Worm (Caenorhabditis elegans): ENCODE results near the gene acp-3.
"Not testable (repeated sequence)": the region's sequence is repeated elsewhere in the genome, so short reads cannot be mapped to it uniquely, and the experiment has no call there.

Gene acp-3

DNA sequence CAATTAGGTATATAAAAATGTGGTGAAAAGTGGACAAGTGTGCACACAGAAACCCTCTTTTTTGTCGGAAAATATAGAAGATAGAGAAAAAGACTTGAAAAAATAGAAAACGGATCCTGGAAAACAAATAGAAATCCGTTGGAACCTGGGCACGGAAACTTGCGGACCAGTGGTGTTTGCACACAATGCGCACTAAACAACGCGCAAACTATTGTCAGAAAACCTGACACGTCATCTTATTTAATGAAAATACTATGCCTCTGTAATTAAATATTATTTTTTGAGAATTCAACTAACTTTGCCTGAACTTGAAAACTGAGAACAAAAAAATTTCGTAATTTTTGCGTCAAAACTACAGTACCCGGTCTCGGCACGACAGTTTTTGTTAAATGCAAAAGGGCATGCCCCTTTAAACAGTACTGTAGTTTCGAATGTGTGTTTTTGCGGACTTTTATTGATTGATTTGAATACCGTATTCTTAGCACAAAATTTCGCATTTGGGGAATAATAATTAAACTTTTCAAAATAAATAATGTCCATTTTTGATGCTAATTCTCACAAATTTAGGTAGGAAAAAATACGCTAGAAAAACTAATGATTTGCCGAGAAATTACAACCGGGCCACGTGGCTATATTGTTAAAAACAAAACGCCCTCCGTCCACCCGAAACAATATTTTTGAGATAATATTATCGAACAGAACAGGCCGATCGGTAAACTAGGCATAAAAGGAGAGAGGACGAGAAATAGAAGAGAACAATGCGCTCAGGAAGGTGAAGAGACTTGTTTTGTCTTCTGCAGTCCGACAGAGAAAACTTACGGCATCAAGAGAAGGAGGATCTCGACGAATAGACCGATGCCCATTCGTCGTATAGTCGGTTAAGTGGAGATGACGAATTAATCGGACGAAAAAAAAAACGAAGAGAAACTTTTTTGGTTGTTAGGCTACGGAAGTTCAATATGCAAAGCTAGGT lies 7.7 kb downstream of the acp-3 start:
- TF ChIP-seq unc-62 (GFP tag; optimal IDR thresholded peaks at IDR 0.05): no peak

DNA sequence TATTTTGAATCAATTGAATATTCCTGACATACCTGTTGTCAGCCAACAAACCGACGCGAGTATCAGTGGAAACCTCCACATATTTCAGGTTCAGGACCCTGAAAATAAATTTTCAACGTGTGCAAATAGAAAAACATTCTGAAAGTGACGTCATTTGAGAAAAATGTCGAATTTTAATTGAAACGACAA lies 8.3 kb downstream of the acp-3 start, which contains the start of gene F14E5.2:
Gene F14E5.2 (minus strand): TSS at position 101 of the 189 bp plus-strand sequence.
- no peak for TF ChIP-seq unc-62 (GFP tag; optimal IDR thresholded peaks at IDR 0.05)

DNA sequence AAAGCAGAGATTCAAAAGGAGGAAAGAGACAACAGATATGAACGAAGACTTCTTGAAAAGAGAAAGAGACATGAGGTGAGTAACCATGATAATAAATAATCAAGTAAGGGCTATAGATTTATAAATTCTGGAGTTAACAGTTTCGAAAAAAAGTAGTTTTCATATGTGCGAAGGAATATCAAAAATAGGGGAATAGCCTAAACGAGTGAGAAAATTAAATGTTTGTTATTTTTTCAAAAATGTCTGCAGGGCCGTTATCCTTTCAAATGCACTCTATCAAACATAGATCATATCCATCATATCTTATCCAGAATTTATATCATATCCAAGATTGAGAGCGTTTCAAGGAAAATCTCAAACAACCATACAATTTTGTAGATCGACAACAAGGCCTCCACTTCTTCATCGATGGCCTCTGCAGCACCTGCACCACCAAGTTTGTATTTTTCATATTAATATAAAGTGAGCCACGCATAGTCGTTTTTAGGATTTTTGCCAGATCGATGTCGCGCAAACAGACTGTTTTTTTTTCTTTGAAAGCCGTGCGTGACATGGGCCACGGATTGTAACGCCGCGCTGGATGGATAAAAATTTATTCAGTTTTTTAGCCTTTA lies 16.1 kb downstream of the acp-3 start:
- TF ChIP-seq unc-62 (GFP tag; optimal IDR thresholded peaks at IDR 0.05): no peak

DNA sequence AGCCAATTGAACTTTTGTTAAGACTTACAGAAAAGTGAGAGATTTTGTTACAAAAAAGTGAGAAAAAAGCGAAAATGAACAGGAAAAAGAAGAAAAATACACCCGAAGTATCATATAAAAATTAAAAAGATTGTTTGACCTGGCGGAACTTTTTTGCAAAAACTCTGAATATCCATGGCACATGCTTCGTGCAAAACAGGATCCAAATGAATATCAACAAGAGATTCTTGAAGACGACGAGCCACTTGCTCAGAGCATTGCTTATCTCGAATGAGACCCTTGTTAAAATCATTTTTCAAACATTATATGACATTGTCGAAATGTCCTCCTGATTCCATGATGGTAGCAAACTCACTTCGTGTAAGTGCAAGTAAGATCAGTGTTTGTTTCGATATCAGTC lies 17.1 kb downstream of the acp-3 start, which contains the start of gene F14E5.8:
Gene F14E5.8 (plus strand): TSS at position 301 of the 400 bp plus-strand sequence.
- TF ChIP-seq unc-62 (GFP tag; optimal IDR thresholded peaks at IDR 0.05): not testable (repeated sequence)

DNA sequence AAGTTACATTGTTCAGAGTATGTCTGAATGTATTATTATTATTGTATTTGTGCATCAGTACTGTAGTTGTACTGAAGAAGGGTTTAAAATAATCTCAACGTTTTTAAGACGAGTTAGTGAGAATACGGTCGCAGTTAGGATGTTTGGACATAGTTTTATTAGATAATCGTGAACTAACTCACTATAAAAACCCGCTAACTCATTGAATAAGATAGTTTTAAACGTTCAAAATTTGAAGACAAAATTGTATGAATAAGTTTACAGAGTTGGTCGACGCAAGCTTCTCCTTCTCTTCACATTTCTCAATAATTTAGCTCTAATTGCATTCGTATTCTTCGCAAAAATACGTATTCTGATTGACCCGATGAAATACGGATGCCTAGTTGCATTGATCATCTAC lies 17.9 kb downstream of the acp-3 start:
- no peak for TF ChIP-seq unc-62 (GFP tag; optimal IDR thresholded peaks at IDR 0.05)

DNA sequence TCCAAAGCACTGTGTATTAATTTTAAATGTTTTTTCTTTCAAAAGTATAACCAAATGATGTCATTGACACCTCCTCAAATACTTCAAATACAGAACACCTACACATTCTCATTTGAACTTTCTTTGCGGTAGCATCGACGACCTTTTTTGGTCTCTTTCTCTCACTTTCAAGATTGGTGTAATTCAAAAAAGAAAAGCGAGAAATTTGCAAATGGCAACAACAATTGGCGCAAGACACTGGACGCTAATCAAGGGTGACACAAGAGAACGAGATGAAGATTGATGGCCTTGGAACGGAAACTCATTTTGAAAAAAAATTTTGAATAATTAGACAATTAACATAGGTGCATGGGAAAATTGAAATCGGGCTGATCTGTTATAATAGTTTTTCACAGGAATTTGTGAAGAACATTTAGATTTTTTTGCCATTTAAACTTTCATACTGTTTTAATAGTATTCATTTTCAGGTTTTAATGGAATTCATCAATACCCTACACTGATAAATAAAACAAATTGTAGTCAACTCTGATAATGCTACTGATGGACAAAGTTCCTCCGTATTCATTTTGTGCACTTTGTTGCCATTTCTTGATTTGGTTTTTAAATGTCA lies 19.8 kb downstream of the acp-3 start, which contains the start of gene fdgt-2:
Gene fdgt-2 (plus strand): TSS at position 560 of the 610 bp plus-strand sequence.
- TF ChIP-seq unc-62 (GFP tag; optimal IDR thresholded peaks at IDR 0.05): no peak

DNA sequence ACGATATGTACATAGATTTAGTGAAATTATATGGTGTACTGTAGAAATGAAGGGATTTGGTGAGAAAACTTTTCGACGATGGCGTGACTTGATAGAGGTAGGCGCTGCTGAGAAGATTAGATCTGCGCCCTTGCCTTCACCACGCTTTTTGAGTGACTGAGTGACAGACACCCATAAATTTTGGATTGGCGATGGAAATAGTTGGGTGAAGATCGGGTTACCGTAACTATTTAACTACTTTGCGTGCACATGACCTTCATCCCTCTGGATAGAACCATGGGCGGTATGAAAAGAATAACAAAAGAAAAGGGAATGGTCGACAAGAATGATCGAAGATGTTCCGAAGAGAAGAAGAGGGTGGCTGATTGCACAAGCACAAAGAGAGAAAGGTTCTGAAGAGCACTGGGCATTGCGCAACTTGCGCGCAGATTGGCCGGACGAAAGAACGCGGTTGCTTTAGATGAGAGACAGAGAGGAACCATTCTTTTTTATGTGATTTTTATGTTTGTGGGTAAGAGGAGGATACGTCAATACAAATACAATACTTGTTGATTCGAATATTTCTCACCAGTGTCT lies 21.4 kb downstream of the acp-3 start:
- TF ChIP-seq unc-62 (GFP tag; optimal IDR thresholded peaks at IDR 0.05): no peak

DNA sequence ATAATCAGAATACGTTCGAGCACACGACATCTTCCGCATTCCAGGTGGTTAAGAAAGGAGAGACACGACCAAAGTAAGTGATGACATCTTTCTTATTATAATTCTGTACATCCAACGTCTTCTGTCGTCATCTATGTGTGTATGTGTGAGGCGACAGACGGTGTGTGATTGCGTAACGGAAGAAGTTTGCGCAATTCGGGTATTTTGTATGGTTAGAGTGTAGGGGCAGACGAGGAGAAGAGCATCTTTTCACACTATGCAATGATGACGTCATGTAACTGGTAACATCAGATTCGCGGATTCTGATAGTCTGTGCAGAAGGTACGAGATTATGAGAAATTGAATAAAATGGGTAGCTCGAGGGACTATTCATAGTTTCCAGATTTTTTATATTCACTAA lies 21.9 kb downstream of the acp-3 start:
- TF ChIP-seq unc-62 (GFP tag; optimal IDR thresholded peaks at IDR 0.05): no peak

DNA sequence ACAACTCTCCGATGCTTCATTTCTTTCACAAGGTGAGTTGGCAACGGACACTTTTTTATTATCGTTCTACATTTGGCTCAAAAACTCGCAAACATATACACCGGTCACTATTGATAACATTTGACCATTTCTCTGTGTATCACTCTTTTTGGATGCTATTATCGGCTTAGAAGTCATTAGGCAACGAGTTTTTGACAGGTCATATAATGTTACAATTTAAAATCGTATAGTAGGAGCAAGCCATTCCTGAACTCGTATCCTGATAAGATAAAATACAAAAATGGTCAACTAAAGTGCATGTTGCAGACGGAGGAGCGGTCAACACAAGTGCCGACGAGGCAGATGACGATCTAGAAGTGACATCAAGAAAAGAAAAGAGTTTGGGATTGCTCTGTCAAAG lies 24.0 kb downstream of the acp-3 start:
- no peak for TF ChIP-seq unc-62 (GFP tag; optimal IDR thresholded peaks at IDR 0.05)

DNA sequence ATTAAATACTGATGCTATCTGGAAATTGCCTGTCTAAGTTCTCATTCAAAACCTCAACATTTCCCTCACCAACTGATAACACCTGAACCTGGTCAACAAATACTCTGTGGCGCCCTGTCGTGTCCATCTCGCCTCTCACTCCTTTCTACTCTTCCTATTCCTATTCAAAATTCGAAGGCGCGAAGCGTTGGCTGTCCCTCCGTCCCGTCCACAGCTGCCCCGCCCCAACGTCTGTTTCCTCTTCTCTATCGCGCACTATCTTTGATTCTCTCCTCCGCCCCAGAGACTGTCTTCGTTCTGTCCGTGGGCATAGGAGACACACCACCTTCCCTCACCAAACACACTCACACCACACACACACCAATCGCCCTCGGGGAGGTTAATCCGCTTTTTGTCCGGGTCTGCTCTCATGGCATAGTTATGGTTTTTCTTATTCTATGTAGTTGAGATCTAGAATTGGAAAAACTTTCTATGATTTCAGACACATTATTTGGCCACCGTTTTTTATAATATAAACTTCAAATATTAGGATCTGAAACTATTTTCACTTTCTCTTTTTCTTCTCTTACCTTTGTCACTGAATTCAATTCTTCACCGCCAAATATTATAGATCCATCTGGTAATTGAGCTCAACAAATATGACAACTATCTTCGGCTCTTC lies 24.7 kb downstream of the acp-3 start, which contains the start of gene efl-3:
Gene efl-3 (plus strand): TSS at position 611 of the 661 bp plus-strand sequence.
- TF ChIP-seq unc-62 (GFP tag; optimal IDR thresholded peaks at IDR 0.05): no peak

DNA sequence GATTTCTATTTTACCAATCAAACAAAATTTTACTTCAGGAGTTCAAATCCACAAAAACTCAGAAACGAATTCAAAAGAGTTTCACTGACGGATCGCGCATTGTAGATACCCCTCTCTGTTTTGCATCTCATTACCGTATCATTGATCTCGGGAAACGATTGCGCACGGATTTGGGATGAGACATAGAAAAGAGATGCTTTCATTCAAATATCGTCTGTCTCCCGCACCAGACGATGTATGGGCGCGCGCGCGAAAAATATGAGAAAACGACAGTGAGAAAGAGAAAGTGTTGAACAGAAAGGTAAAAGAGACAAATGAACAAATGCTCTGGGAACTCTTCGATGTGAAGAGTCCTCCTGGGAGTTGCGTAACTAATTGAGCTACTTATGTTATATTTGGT lies 25.9 kb downstream of the acp-3 start:
- TF ChIP-seq unc-62 (GFP tag; optimal IDR thresholded peaks at IDR 0.05): no peak

DNA sequence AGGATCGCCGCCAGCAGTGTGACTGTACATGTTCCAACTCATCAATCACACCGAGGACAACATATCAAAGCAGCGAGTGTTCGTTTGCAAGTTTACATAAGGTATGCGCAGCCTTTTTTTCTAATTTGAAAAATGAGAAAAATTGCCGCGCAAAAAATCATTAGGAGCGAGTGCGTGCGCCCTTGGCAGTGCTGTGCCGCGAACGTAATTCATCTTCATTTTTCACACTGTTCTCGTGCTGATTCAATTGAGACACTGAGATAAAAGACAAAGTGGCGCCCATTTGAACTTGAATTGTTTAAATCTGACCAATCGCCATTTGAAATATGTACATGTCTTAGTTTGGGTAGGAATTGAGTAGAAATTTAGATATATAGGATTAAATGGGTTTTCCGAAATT lies 27.4 kb downstream of the acp-3 start:
- no peak for TF ChIP-seq unc-62 (GFP tag; optimal IDR thresholded peaks at IDR 0.05)

DNA sequence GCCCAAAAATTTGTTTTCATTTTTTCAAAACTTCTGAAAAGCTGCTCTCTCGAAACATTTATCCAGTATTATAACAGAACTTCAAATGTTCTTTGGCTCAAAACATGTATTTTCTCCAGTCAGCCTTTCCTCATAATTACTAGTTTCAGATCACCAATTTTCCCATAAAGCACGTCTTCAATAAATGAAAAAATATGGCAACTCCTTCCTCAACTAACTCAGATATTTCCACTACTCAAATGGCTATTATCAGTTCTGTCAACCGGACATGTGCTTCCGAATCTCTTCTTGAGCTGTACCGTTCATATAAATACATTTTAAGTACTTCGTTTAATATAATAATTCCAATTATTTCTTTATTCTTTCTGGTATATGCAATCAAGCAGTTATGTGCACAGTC lies 29.4 kb downstream of the acp-3 start, which contains the start of gene sra-13:
Gene sra-13 (plus strand): TSS at position 195 of the 400 bp plus-strand sequence.
- TF ChIP-seq unc-62 (GFP tag; optimal IDR thresholded peaks at IDR 0.05): no peak

DNA sequence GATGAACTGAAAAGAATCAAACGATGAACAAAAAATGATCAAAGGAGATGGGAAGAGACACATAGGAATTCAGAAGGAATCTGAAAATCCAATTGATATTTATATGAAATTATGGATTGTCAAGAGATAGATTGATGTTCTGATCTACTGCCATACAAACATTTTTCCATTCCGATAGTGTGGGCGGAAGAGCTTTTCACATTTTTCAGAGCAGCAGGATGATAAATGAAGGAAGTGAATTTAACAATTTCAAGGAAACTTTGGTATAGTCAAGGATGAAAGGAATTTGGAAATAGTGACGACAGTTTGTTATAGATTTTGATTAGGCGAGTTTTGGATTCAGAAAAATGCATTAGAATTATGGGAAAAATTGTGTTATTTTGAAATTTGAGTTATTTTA lies 31.6 kb downstream of the acp-3 start, which contains the start of gene ubc-24:
Gene ubc-24 (plus strand): TSS at position 301 of the 400 bp plus-strand sequence.
- TF ChIP-seq unc-62 (GFP tag; optimal IDR thresholded peaks at IDR 0.05): no peak

DNA sequence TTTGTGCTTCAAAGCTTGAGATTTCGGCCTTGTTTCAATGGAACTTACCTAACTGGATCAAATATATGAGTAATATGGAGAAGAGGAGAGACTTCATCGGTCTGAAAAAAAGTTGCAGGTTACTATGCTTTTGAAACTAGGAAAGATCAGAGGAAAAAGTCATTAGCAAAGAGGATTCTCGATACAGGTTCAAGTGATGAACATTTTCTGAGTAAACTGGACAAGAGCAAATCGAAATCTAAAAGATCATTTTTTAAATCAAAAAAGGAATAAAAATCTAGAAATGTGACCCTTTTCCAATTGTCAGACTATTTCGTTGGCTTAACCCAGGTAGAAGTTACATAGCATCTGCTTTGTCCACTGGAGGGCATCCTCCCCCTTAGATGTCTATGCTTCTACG lies 32.2 kb downstream of the acp-3 start, which contains the start of gene skpo-1:
Gene skpo-1 (minus strand): TSS at position 101 of the 400 bp plus-strand sequence.
- no peak for TF ChIP-seq unc-62 (GFP tag; optimal IDR thresholded peaks at IDR 0.05)
